Worm (Caenorhabditis elegans): Measurements from ENCODE around the gene osm-6.

ce11 chrV:11921229-11921628, 6.0 kb downstream of the osm-6 start:
- TF ChIP-seq ama-1 (optimal IDR thresholded peaks at IDR 0.05) (peak; percentile 75), fos-1 (tag; optimal IDR thresholded peaks at IDR 0.05) (no peak), jun-1 (tag; optimal IDR thresholded peaks at IDR 0.05) (peak; percentile 16)
